Worm (Caenorhabditis elegans) whole organism, L4 larva: Measurements from ENCODE around the gene Y71H2AM.20.

Experiments used
- ama-1 ChIP-seq: fragments of 150-350 bp; optimal IDR thresholded peaks from 2 replicates; lab custom pipeline; 2014; ENCODE audit warnings: inconsistent platforms, mixed read lengths
- ceh-20 ChIP-seq: fragments of 200-800 bp; sonication (Bioruptor generic); IDR thresholded peaks from 2 replicates; pipeline ENCODE4 v1.3.6; 2022; ENCODE audit warnings: missing genetic modification reagents, missing genetic modification characterization, missing compliant biosample characterization
- ceh-82 ChIP-seq: sonication (generic microtip); optimal IDR thresholded peaks from 2 replicates; lab custom pipeline; 2017; ENCODE audit warnings: missing biosample characterization, missing genetic modification characterization
- daf-19 ChIP-seq: fragments of 200-800 bp; sonication (Bioruptor generic); conservative IDR thresholded peaks from 2 replicates; pipeline ENCODE4 v1.3.6; 2022; ENCODE audit warnings: missing genetic modification characterization, missing compliant biosample characterization
- dmd-9 ChIP-seq: fragments of 200-800 bp; sonication (Bioruptor generic); IDR thresholded peaks from 2 replicates; pipeline ENCODE4 v1.3.6; 2022; ENCODE audit warnings: missing genetic modification reagents, missing genetic modification characterization, missing compliant biosample characterization
- madf-9 ChIP-seq: fragments of 200-800 bp; sonication (Bioruptor generic); conservative IDR thresholded peaks from 2 replicates; pipeline ENCODE4 v1.3.6; 2022; ENCODE audit warnings: missing genetic modification reagents, missing genetic modification characterization, missing compliant biosample characterization
- mxl-2 ChIP-seq: fragments of 200-800 bp; sonication (Bioruptor generic); conservative IDR thresholded peaks from 2 replicates; pipeline ENCODE4 v1.3.6; 2022; ENCODE audit warnings: missing genetic modification reagents, missing genetic modification characterization, missing compliant biosample characterization
- nhr-10 ChIP-seq: fragments of 150-350 bp; optimal IDR thresholded peaks from 2 replicates; lab custom pipeline; 2014; ENCODE audit warnings: missing biosample characterization, missing genetic modification characterization
- pha-4 ChIP-seq, 2 experiments: fragments of 150-350 bp in 1 of 2; fragments of 200-800 bp in 1 of 2; sonication (Bioruptor generic) in 1 of 2; IDR thresholded peaks in 1 of 2; optimal IDR thresholded peaks in 1 of 2; 2 replicates each; pipeline versions ENCODE4 v1.3.6 to Lab custom; 2014 to 2022; ENCODE audit warnings: missing genetic modification characterization in 2 of 2, missing genetic modification reagents in 2 of 2, missing biosample characterization in 1 of 2, missing compliant biosample characterization in 1 of 2
- unc-130 ChIP-seq: sonication (generic microtip); optimal IDR thresholded peaks from 2 replicates; lab custom pipeline; 2016; ENCODE audit warnings: missing genetic modification reagents, missing genetic modification characterization, missing compliant biosample characterization
- vab-7 ChIP-seq: fragments of 200-800 bp; sonication (Bioruptor generic); IDR thresholded peaks from 2 replicates; pipeline ENCODE4 v1.3.6; 2022; ENCODE audit warnings: missing genetic modification reagents, missing genetic modification characterization, missing compliant biosample characterization
- zag-1 ChIP-seq: fragments of 150-350 bp; optimal IDR thresholded peaks from 2 replicates; lab custom pipeline; 2014; ENCODE audit warnings: missing biosample characterization, missing genetic modification characterization

DNA sequence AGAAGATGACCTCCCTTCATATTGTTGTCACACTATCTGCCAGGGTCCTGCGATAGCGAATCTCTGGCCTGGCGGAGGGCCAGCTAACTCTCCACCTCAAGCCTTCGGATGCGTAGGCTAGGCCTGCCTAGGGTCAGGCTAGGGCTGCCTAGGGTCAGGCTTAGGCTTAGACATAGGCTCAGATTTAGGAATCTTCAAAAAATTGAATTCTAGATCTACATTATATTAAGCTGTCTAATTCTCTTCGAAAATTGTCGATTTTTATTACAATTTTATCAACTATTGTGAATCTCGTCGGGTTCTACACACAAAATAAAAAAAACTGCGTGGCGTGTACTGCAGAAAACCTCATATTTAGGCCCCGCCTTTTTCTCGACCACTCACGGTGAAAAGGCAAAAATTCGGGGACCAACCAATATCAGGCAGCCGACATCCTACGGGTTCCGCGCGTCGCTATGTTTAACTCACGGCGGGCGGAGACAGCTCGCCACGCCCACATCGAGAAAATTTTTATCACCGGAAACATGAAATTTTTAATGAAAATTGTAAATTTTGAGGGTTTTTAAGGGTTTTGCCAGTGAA lies 9.8 kb upstream of the Y71H2AM.20 start:
- no peak for TF ChIP-seq daf-19 (GFP tag; lab: Robert Waterston, UW)
- no peak for TF ChIP-seq unc-130 (GFP tag; lab: Kevin White, UChicago)
- no peak for TF ChIP-seq zag-1 (tag; lab: Kevin White, UChicago)
- no peak for TF ChIP-seq ama-1 (lab: Kevin White, UChicago)
- no peak for TF ChIP-seq vab-7 (GFP tag; lab: Robert Waterston, UW)
- TF ChIP-seq madf-9 (GFP tag; lab: Robert Waterston, UW): no peak
- TF ChIP-seq dmd-9 (GFP tag; lab: Robert Waterston, UW): no peak
- no peak for TF ChIP-seq ceh-82 (tag; lab: Kevin White, UChicago)
- no peak for TF ChIP-seq nhr-10 (tag; lab: Kevin White, UChicago)
- 0 out of 2 replicates have a peak, but pooled peaks have one; percentile 28 for TF ChIP-seq pha-4 (GFP tag; IDR thresholded peaks at IDR 0.05; lab: Robert Waterston, UW)
- TF ChIP-seq pha-4 (tag; optimal IDR thresholded peaks at IDR 0.05; lab: Kevin White, UChicago): no peak
- TF ChIP-seq mxl-2: no peak
- no peak for TF ChIP-seq ceh-20 (GFP tag; lab: Robert Waterston, UW)
